Fruit fly (Drosophila melanogaster) whole organism, embryonic: ENCODE data around the gene barr.

Experiments used
- Awh ChIP-seq: fragments of 200-800 bp; sonication (Bioruptor generic); IDR thresholded peaks from 2 replicates; pipeline ENCODE4, ENCODE4 v1.3.6; 2022; ENCODE audit warnings: missing biosample characterization, missing genetic modification characterization
- Bdp1 ChIP-seq: fragments of 200-800 bp; sonication (Bioruptor generic); optimal IDR thresholded peaks from 3 replicates; lab custom pipeline; 2016; ENCODE audit warnings: missing biosample characterization, missing genetic modification characterization
- CG11723 ChIP-seq: fragments of 200-800 bp; sonication (Bioruptor generic); optimal IDR thresholded peaks from 2 replicates; lab custom pipeline; 2017; ENCODE audit warnings: missing biosample characterization, mild to moderate bottlenecking, missing genetic modification characterization
- CG13287 ChIP-seq: fragments of 200-800 bp; sonication (Bioruptor generic); IDR thresholded peaks from 2 replicates; pipeline ENCODE4 v1.3.6; 2022; ENCODE audit warnings: missing biosample characterization, missing genetic modification characterization; ENCODE audit not compliant: partially characterized antibody
- CG13624 ChIP-seq: fragments of 200-800 bp; sonication (Bioruptor generic); optimal IDR thresholded peaks from 2 replicates; lab custom pipeline; 2016; ENCODE audit warnings: missing biosample characterization, missing genetic modification characterization
- CG15479 ChIP-seq: fragments of 200-800 bp; sonication (Bioruptor generic); optimal IDR thresholded peaks from 3 replicates; lab custom pipeline; 2019; ENCODE audit warnings: missing biosample characterization, mild to moderate bottlenecking, missing genetic modification characterization, moderate library complexity
- CG1603 ChIP-seq: fragments of 200-800 bp; sonication (Bioruptor generic); optimal IDR thresholded peaks from 2 replicates; lab custom pipeline; 2019; ENCODE audit warnings: missing biosample characterization, mild to moderate bottlenecking, missing genetic modification characterization, moderate library complexity
- CG17328 ChIP-seq: fragments of 200-800 bp; sonication (Bioruptor generic); IDR thresholded peaks from 2 replicates; pipeline ENCODE4 v1.3.6; 2022; ENCODE audit warnings: missing biosample characterization, missing genetic modification characterization
- CG1792 ChIP-seq: fragments of 200-800 bp; sonication (Bioruptor generic); optimal IDR thresholded peaks from 2 replicates; lab custom pipeline; 2016; ENCODE audit warnings: missing biosample characterization, missing genetic modification characterization
- CG33213 ChIP-seq: fragments of 200-800 bp; sonication (Bioruptor generic); optimal IDR thresholded peaks from 3 replicates; lab custom pipeline; 2016; ENCODE audit warnings: missing biosample characterization, missing genetic modification characterization
- CG34376 ChIP-seq: fragments of 200-800 bp; sonication (Bioruptor generic); optimal IDR thresholded peaks from 2 replicates; lab custom pipeline; 2018; ENCODE audit warnings: missing biosample characterization, mild to moderate bottlenecking, missing genetic modification characterization
- CG3847 ChIP-seq: fragments of 200-800 bp; sonication (Bioruptor generic); IDR thresholded peaks from 2 replicates; pipeline ENCODE4 v1.3.6; 2022; ENCODE audit warnings: missing biosample characterization, missing genetic modification characterization
- CG42726 ChIP-seq: fragments of 200-800 bp; sonication (Bioruptor generic); IDR thresholded peaks from 2 replicates; pipeline ENCODE4 v1.3.6; 2022; ENCODE audit warnings: missing biosample characterization, missing genetic modification characterization; ENCODE audit not compliant: partially characterized antibody
- CG4617 ChIP-seq: fragments of 200-800 bp; sonication (Bioruptor generic); optimal IDR thresholded peaks from 3 replicates; lab custom pipeline; 2016; ENCODE audit warnings: missing biosample characterization, missing genetic modification characterization, borderline replicate concordance
- CG6791 ChIP-seq: fragments of 200-800 bp; sonication (Bioruptor generic); IDR thresholded peaks from 3 replicates; pipeline ENCODE4 v1.3.6; 2022; ENCODE audit warnings: missing biosample characterization, missing genetic modification characterization; ENCODE audit not compliant: partially characterized antibody
- CG6813 ChIP-seq: fragments of 200-800 bp; sonication (Bioruptor generic); optimal IDR thresholded peaks from 2 replicates; lab custom pipeline; 2017; ENCODE audit warnings: missing biosample characterization, missing genetic modification characterization, mild to moderate bottlenecking, moderate library complexity, missing genetic modification reagents
- CG9797 ChIP-seq: fragments of 200-800 bp; sonication (Bioruptor generic); optimal IDR thresholded peaks from 3 replicates; lab custom pipeline; 2018; ENCODE audit warnings: missing biosample characterization, mild to moderate bottlenecking, missing genetic modification characterization
- CHES-1-like ChIP-seq: fragments of 200-800 bp; sonication (Bioruptor generic); optimal IDR thresholded peaks from 2 replicates; lab custom pipeline; 2016; ENCODE audit warnings: missing biosample characterization, missing genetic modification characterization
- CTCF ChIP-seq: fragments of 200-800 bp; sonication (Bioruptor generic); optimal IDR thresholded peaks from 2 replicates; lab custom pipeline; 2017; ENCODE audit warnings: missing biosample characterization, mild to moderate bottlenecking, missing genetic modification characterization, moderate library complexity
- Doc3 ChIP-seq: fragments of 200-800 bp; sonication (Bioruptor generic); IDR thresholded peaks from 3 replicates; pipeline ENCODE4 v1.3.6; 2022; ENCODE audit warnings: missing biosample characterization, missing genetic modification characterization; ENCODE audit not compliant: partially characterized antibody
- Dref ChIP-seq: fragments of 200-800 bp; sonication (Bioruptor generic); IDR thresholded peaks from 2 replicates; pipeline ENCODE4 v1.3.6; 2022; ENCODE audit warnings: missing biosample characterization, missing genetic modification characterization
- HHEX ChIP-seq: fragments of 200-800 bp; sonication (Bioruptor generic); optimal IDR thresholded peaks from 3 replicates; lab custom pipeline; 2017; ENCODE audit warnings: missing biosample characterization, mild to moderate bottlenecking, missing genetic modification characterization, missing genetic modification reagents
- Hmr ChIP-seq: fragments of 200-800 bp; sonication (Bioruptor generic); optimal IDR thresholded peaks from 3 replicates; lab custom pipeline; 2017; ENCODE audit warnings: mild to moderate bottlenecking, missing biosample characterization, missing genetic modification reagents, missing genetic modification characterization
- Lhr ChIP-seq: fragments of 200-800 bp; sonication (Bioruptor generic); optimal IDR thresholded peaks from 3 replicates; lab custom pipeline; 2017; ENCODE audit warnings: mild to moderate bottlenecking, missing biosample characterization, missing genetic modification reagents, missing genetic modification characterization
- Med ChIP-seq: fragments of 200-800 bp; sonication (Bioruptor generic); peaks from one replicate; lab custom pipeline; 2016; ENCODE audit warnings: missing biosample characterization, missing genetic modification characterization, mild to moderate bottlenecking, inconsistent platforms, moderate library complexity
- Myb ChIP-seq: fragments of 200-800 bp; sonication (Bioruptor generic); optimal IDR thresholded peaks from 2 replicates; lab custom pipeline; 2016; ENCODE audit warnings: missing biosample characterization, missing genetic modification characterization
- Opbp ChIP-seq: fragments of 200-800 bp; sonication (Bioruptor generic); IDR thresholded peaks from 3 replicates; pipeline ENCODE4 v1.3.6; 2022; ENCODE audit warnings: missing biosample characterization, missing genetic modification characterization; ENCODE audit not compliant: partially characterized antibody
- Pdp1 ChIP-seq, 2 experiments: fragments of 200-800 bp; sonication (Bioruptor generic); optimal IDR thresholded peaks; 3 replicates each; lab custom pipeline; 2016; ENCODE audit warnings: missing biosample characterization in 2 of 2, missing genetic modification characterization in 2 of 2, mild to moderate bottlenecking in 1 of 2, moderate library complexity in 1 of 2
- Sry-δ ChIP-seq: fragments of 200-800 bp; sonication (Bioruptor generic); optimal IDR thresholded peaks from 2 replicates; lab custom pipeline; 2016; ENCODE audit warnings: missing biosample characterization, missing genetic modification characterization
- Xbp1 ChIP-seq: fragments of 200-800 bp; sonication (Bioruptor generic); optimal IDR thresholded peaks from 3 replicates; lab custom pipeline; 2016; ENCODE audit warnings: missing biosample characterization, mild to moderate bottlenecking, missing genetic modification characterization
- YL-1 ChIP-seq: fragments of 200-800 bp; sonication (Bioruptor generic); optimal IDR thresholded peaks from 3 replicates; lab custom pipeline; 2017; ENCODE audit warnings: missing biosample characterization, mild to moderate bottlenecking, missing genetic modification characterization
- amos ChIP-seq: fragments of 200-800 bp; sonication (Bioruptor generic); IDR thresholded peaks from 2 replicates; pipeline ENCODE4 v1.3.6; 2022; ENCODE audit warnings: missing biosample characterization, missing genetic modification characterization; ENCODE audit not compliant: partially characterized antibody
- bowl ChIP-seq: fragments of 200-800 bp; sonication (Bioruptor generic); IDR thresholded peaks from 2 replicates; pipeline ENCODE4 v1.3.6; 2022; ENCODE audit warnings: missing biosample characterization, missing genetic modification characterization
- caup ChIP-seq: fragments of 200-800 bp; sonication (Bioruptor generic); optimal IDR thresholded peaks from 3 replicates; lab custom pipeline; 2017; ENCODE audit warnings: missing biosample characterization, mild to moderate bottlenecking, missing genetic modification characterization, moderate library complexity; ENCODE audit not compliant: severe bottlenecking
- cg ChIP-seq: fragments of 200-800 bp; sonication (Bioruptor generic); optimal IDR thresholded peaks from 3 replicates; lab custom pipeline; 2019; ENCODE audit warnings: missing biosample characterization, mild to moderate bottlenecking, missing genetic modification characterization, moderate library complexity
- crp ChIP-seq, 2 experiments: fragments of 200-800 bp; sonication (Bioruptor generic); optimal IDR thresholded peaks; 2 replicates in 1 of 2; 3 replicates in 1 of 2; lab custom pipeline; 2017; ENCODE audit warnings: missing biosample characterization in 2 of 2, missing genetic modification characterization in 2 of 2, mild to moderate bottlenecking in 1 of 2, moderate library complexity in 1 of 2
- hkb ChIP-seq, 2 experiments: fragments of 200-800 bp in 1 of 2; fragments of >200 bp in 1 of 2; sonication (Bioruptor generic) in 1 of 2; IDR thresholded peaks in 1 of 2; optimal IDR thresholded peaks in 1 of 2; 2 replicates each; pipeline versions ENCODE4 v1.3.6 to Lab custom; 2017 to 2022; ENCODE audit warnings: missing biosample characterization in 1 of 2, missing genetic modification characterization in 1 of 2
- inv ChIP-seq: fragments of 200-800 bp; sonication (Bioruptor generic); IDR thresholded peaks from 2 replicates; pipeline ENCODE4 v1.3.6; 2022; ENCODE audit warnings: missing biosample characterization, missing genetic modification characterization; ENCODE audit not compliant: partially characterized antibody
- nerfin-1 ChIP-seq: fragments of 200-800 bp; sonication (Bioruptor generic); optimal IDR thresholded peaks from 3 replicates; lab custom pipeline; 2019; ENCODE audit warnings: missing biosample characterization, mild to moderate bottlenecking, missing genetic modification characterization, moderate library complexity
- pb ChIP-seq: fragments of 200-800 bp; sonication (Bioruptor generic); optimal IDR thresholded peaks from 3 replicates; lab custom pipeline; 2016; ENCODE audit warnings: missing biosample characterization, missing genetic modification characterization
- phol ChIP-seq: fragments of 200-800 bp; sonication (Bioruptor generic); optimal IDR thresholded peaks from 3 replicates; lab custom pipeline; 2018; ENCODE audit warnings: missing biosample characterization, mild to moderate bottlenecking, missing genetic modification characterization, moderate library complexity
- pzg ChIP-seq: fragments of 200-800 bp; sonication (Bioruptor generic); optimal IDR thresholded peaks from 3 replicates; lab custom pipeline; 2018; ENCODE audit warnings: missing biosample characterization, mild to moderate bottlenecking, missing genetic modification characterization, moderate library complexity
- sens ChIP-seq: fragments of 200-800 bp; sonication (Bioruptor generic); peaks from one replicate; lab custom pipeline; 2016; ENCODE audit warnings: missing biosample characterization, missing genetic modification characterization
- stwl ChIP-seq: fragments of 200-800 bp; sonication (Bioruptor generic); optimal IDR thresholded peaks from 3 replicates; lab custom pipeline; 2018; ENCODE audit warnings: missing biosample characterization, mild to moderate bottlenecking, missing genetic modification characterization, moderate library complexity
- unc-4 ChIP-seq: fragments of 200-800 bp; sonication (Bioruptor generic); IDR thresholded peaks from 2 replicates; pipeline ENCODE4 v1.3.6; 2022; ENCODE audit warnings: missing biosample characterization, missing genetic modification characterization; ENCODE audit not compliant: partially characterized antibody
- vvl ChIP-seq: fragments of 200-800 bp; sonication (Bioruptor generic); IDR thresholded peaks from 2 replicates; pipeline ENCODE4 v1.3.6; 2022; ENCODE audit warnings: missing biosample characterization, missing genetic modification characterization
- zfh1 ChIP-seq: fragments of 200-800 bp; sonication (Bioruptor generic); IDR thresholded peaks from 3 replicates; pipeline ENCODE4 v1.3.6; 2022; ENCODE audit warnings: missing biosample characterization, missing genetic modification characterization

Gene barr

DNA sequence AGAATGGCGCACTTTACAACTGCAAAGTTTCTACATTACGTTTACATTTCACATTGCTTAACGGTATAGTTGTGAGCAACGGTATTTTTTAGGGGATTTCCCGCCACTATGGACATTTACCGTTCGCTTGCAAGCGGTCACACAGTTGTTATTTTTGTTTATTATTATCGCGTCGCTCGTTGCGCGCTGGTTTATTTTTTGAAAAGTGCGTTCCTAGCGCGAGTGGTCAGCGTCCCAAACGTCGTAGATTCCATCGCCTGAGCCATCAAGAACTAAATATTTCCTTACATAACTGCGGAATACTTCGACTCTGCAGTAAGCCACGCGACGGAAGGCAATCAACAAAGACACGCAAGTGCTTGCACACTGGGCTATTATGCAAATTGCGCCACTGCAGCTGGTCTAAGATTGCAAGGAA is 5.1 kb upstream of the barr start, which contains the start of gene bwa (continued):
- peak; percentile 4 for TF ChIP-seq CG1792 (GFP tag; lab: Kevin White, UChicago)
- peak; percentile 6 for TF ChIP-seq CHES-1-like
- 0 out of 2 replicates have a peak, but pooled peaks have one; percentile 53 for TF ChIP-seq CG42726 (GFP tag; lab: Robert Waterston, UW)
- TF ChIP-seq CG9797 = peak; percentile 88
- TF ChIP-seq bowl (GFP tag; lab: Robert Waterston, UW) = no peak
- no peak for TF ChIP-seq hkb (optimal IDR thresholded peaks at IDR 0.05; lab: Kevin White, UChicago)
- peak; percentile 29; the same call in 1 of the 2 replicates for TF ChIP-seq hkb (GFP tag; IDR thresholded peaks at IDR 0.05; lab: Robert Waterston, UW)
- peak; percentile 58 for TF ChIP-seq Hmr (GFP tag; lab: Kevin White, UChicago)
- peak; percentile 28 for TF ChIP-seq HHEX (GFP tag; lab: Kevin White, UChicago)
- TF ChIP-seq Dref = peak; percentile 54
- TF ChIP-seq CG13624 (GFP tag; lab: Kevin White, UChicago) = peak; percentile 35
- peak; percentile 27 for TF ChIP-seq Sry-δ (GFP tag; lab: Kevin White, UChicago)
- peak; percentile 24 for TF ChIP-seq caup
- TF ChIP-seq Doc3 (GFP tag; lab: Robert Waterston, UW) = 0 out of 3 replicates have a peak, but pooled peaks have one; percentile 22
- no peak for TF ChIP-seq inv
- peak; percentile 75 for TF ChIP-seq CTCF (GFP tag; lab: Kevin White, UChicago)
- peak; percentile 64 for TF ChIP-seq Myb
- peak; percentile 54; the same call in 1 of the 2 replicates for TF ChIP-seq vvl (GFP tag; lab: Robert Waterston, UW)
- peak; percentile 51 for TF ChIP-seq nerfin-1 (tag; lab: Kevin White, UChicago)
- no peak; the same call in 1 of the 2 replicates for TF ChIP-seq unc-4
- TF ChIP-seq zfh1 = peak; percentile 38; the same call in 1 of the 3 replicates
- peak; percentile 59 for TF ChIP-seq sens (GFP tag; lab: Kevin White, UChicago)
- TF ChIP-seq CG1603 (tag; lab: Kevin White, UChicago) = peak; percentile 60
- TF ChIP-seq CG15479 = peak; percentile 73
- TF ChIP-seq Pdp1 (GFP tag; optimal IDR thresholded peaks at IDR 0.05; lab: Kevin White, UChicago) = peak in 1 of 2 experiments; percentile 78
- peak; percentile 46; the same call in 1 of the 2 replicates for TF ChIP-seq amos (GFP tag; lab: Robert Waterston, UW)
- peak; percentile 28 for TF ChIP-seq YL-1 (GFP tag; lab: Kevin White, UChicago)
- peak; percentile 86 for TF ChIP-seq Lhr
- peak; percentile 10 for TF ChIP-seq CG11723 (GFP tag; lab: Kevin White, UChicago)
- TF ChIP-seq CG3847 (GFP tag; lab: Robert Waterston, UW) = 0 out of 2 replicates have a peak, but pooled peaks have one; percentile 27
- TF ChIP-seq CG6791 = peak; percentile 46; the same call in 1 of the 3 replicates
- peak; percentile 2 for TF ChIP-seq pb
- TF ChIP-seq CG4617 (GFP tag; lab: Kevin White, UChicago) = peak; percentile 13
- peak; percentile 59 for TF ChIP-seq phol (tag; lab: Kevin White, UChicago)
- TF ChIP-seq Med = peak; percentile 73
- peak; percentile 87 for TF ChIP-seq pzg (GFP tag; lab: Kevin White, UChicago)
- TF ChIP-seq CG34376 (GFP tag; lab: Kevin White, UChicago) = peak; percentile 10
- no peak for TF ChIP-seq Bdp1 (GFP tag; lab: Kevin White, UChicago)
- no peak for TF ChIP-seq CG6813
- peak; percentile 39 for TF ChIP-seq stwl
- TF ChIP-seq CG17328 (GFP tag; lab: Robert Waterston, UW) = peak; percentile 24; the same call in 1 of the 2 replicates
- no peak for TF ChIP-seq Awh
- TF ChIP-seq Xbp1 (GFP tag; lab: Kevin White, UChicago) = no peak
- peak in 1 of 2 experiments; percentile 12 for TF ChIP-seq crp (GFP tag; optimal IDR thresholded peaks at IDR 0.05; lab: Kevin White, UChicago)
- TF ChIP-seq cg = peak; percentile 3
- TF ChIP-seq Opbp (GFP tag; lab: Robert Waterston, UW) = peak; percentile 39; the same call in 1 of the 3 replicates
- peak; percentile 84 for TF ChIP-seq CG33213 (GFP tag; lab: Kevin White, UChicago)
- peak; percentile 4; the same call in 1 of the 2 replicates for TF ChIP-seq CG13287 (GFP tag; lab: Robert Waterston, UW)
